Worm (Caenorhabditis elegans): ENCODE results near the gene M01F1.4.

M01F1.4 gene

DNA sequence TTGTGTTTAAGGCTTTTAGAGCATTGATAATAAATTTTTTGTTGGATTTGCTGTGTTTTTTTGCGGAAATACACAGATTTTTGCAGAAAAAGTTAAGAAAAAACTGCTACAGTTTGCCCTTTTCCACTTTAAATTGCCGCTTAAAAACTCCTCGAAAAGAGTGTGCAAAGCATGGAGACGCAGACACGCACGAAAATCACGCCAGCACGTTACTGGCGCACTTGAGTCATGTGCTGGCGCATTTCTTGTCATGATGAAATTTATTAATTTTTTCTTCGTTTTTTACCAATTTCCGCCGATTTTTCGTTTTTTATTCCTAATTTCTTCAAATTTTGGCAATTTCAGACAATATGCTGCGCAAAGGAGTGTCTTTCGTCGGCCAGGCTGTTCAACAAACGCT lies 49.8 kb downstream of the M01F1.4 start, which contains the start of gene C34C12.8 (continued):
- TF ChIP-seq hlh-26 (GFP tag; conservative IDR thresholded peaks at IDR 0.05), result no peak
- no peak for TF ChIP-seq pha-4 (tag; optimal IDR thresholded peaks at IDR 0.05)

- TF ChIP-seq nhr-80 (tag; optimal IDR thresholded peaks at IDR 0.05) (peak; percentile 63), F57A8.1 (GFP tag; optimal IDR thresholded peaks at IDR 0.05) (no peak), nhr-90 (tag; optimal IDR thresholded peaks at IDR 0.05) (peak; percentile 30), cebp-1 (GFP tag; IDR thresholded peaks at IDR 0.05) (peak; percentile 81), cebp-1 (tag; optimal IDR thresholded peaks at IDR 0.05) (peak; percentile 93), ztf-28 (GFP tag; IDR thresholded peaks at IDR 0.05) (0 out of 2 replicates have a peak, but pooled peaks have one; percentile 55), madf-10 (tag; optimal IDR thresholded peaks at IDR 0.05) (peak; percentile 89), madf-3 (GFP tag; IDR thresholded peaks at IDR 0.05) (peak; percentile 95), repo-1 (tag; optimal IDR thresholded peaks at IDR 0.05) (peak; percentile 92), rec-8 (tag; optimal IDR thresholded peaks at IDR 0.05) (no peak), Y79H2A.3 (GFP tag; conservative IDR thresholded peaks at IDR 0.05) (no peak), mxl-1 (tag; optimal IDR thresholded peaks at IDR 0.05) (no peak), die-1 (tag; optimal IDR thresholded peaks at IDR 0.05) (no peak), sptf-2 (GFP tag; optimal IDR thresholded peaks at IDR 0.05) (no peak), B0019.2 (GFP tag; conservative IDR thresholded peaks at IDR 0.05) (peak; percentile 85), egl-44 (GFP tag; IDR thresholded peaks at IDR 0.05) (no peak), F52B5.7 (tag; optimal IDR thresholded peaks at IDR 0.05) (peak; percentile 38), mcd-1 (GFP tag; IDR thresholded peaks at IDR 0.05) (peak; percentile 100), T07F8.4 (tag; optimal IDR thresholded peaks at IDR 0.05) (no peak), ccch-3 (GFP tag; optimal IDR thresholded peaks at IDR 0.05) (no peak), egl-18 (GFP tag; IDR thresholded peaks at IDR 0.05) (peak; percentile 91), F55B11.4 (tag; optimal IDR thresholded peaks at IDR 0.05; ENCODE audit: borderline replicate concordance, insufficient read depth) (no peak), Y56A3A.18 (GFP tag; IDR thresholded peaks at IDR 0.05) (peak; percentile 74; the same call in 1 of the 2 replicates), K11D2.4 (GFP tag; IDR thresholded peaks at IDR 0.05) (peak; percentile 99), aptf-3 (GFP tag; IDR thresholded peaks at IDR 0.05) (no peak), F39B2.1 (GFP tag; IDR thresholded peaks at IDR 0.05) (no peak), athp-1 (tag; optimal IDR thresholded peaks at IDR 0.05) (peak; percentile 93), him-1 (tag; optimal IDR thresholded peaks at IDR 0.05) (peak; percentile 90), snpc-4 (GFP tag; optimal IDR thresholded peaks at IDR 0.05) (peak; percentile 65), snpc-4 (tag; optimal IDR thresholded peaks at IDR 0.05) (peak; percentile 76 to 87 (median 85)), Y53G8AR.9 (GFP tag; conservative IDR thresholded peaks at IDR 0.05) (peak; percentile 96), tlf-1 (GFP tag; optimal IDR thresholded peaks at IDR 0.05) (peak; percentile 98), ceh-27 (GFP tag; optimal IDR thresholded peaks at IDR 0.05) (peak; percentile 97), lin-26 (GFP tag; IDR thresholded peaks at IDR 0.05) (peak; percentile 25; the same call in 1 of the 2 replicates), egrh-3 (GFP tag; IDR thresholded peaks at IDR 0.05) (no peak), nfya-2 (GFP tag; IDR thresholded peaks at IDR 0.05) (no peak), C06A6.2 (GFP tag; conservative IDR thresholded peaks at IDR 0.05) (peak; percentile 94), atf-7 (tag; optimal IDR thresholded peaks at IDR 0.05) (peak; percentile 82), ztf-26 (tag; optimal IDR thresholded peaks at IDR 0.05) (peak; percentile 98), attf-6 (GFP tag; IDR thresholded peaks at IDR 0.05) (no peak), dox-1 (GFP tag; IDR thresholded peaks at IDR 0.05) (peak; percentile 94), ceh-79 (tag; optimal IDR thresholded peaks at IDR 0.05) (peak; percentile 63), F49E8.2 (tag; optimal IDR thresholded peaks at IDR 0.05; ENCODE audit: insufficient read depth) (peak; percentile 83), bed-2 (GFP tag; IDR thresholded peaks at IDR 0.05) (0 out of 2 replicates have a peak, but pooled peaks have one; percentile 52), ztf-25 (GFP tag; IDR thresholded peaks at IDR 0.05) (no peak), aptf-2 (GFP tag; conservative IDR thresholded peaks at IDR 0.05) (0 out of 2 replicates have a peak, but pooled peaks have one; percentile 42)
Observed at ce11 chrIII:3456226-3456625, 53.6 kb downstream of the M01F1.4 start.
